Worm (Caenorhabditis elegans) whole organism, midembryonic: ENCODE results near the gene C36B7.3.

Source experiments
- flt-1 ChIP-seq: fragments of 200-800 bp; sonication (Bioruptor generic); IDR thresholded peaks from 2 replicates; pipeline ENCODE4 v1.3.6; 2022; ENCODE audit warnings: missing genetic modification characterization, missing compliant biosample characterization
- med-1 ChIP-seq: sonication (generic microtip); optimal IDR thresholded peaks from 2 replicates; lab custom pipeline; 2017; ENCODE audit warnings: missing genetic modification characterization, mild to moderate bottlenecking, missing compliant biosample characterization, antibody characterized with exemption, missing genetic modification reagents; ENCODE audit not compliant: insufficient read depth
- tab-1 ChIP-seq: fragments of 200-800 bp; sonication (Bioruptor generic); IDR thresholded peaks from 2 replicates; pipeline ENCODE4 v1.3.6; 2022; ENCODE audit warnings: missing genetic modification characterization, missing compliant biosample characterization
- ztf-23 ChIP-seq: fragments of 200-800 bp; sonication (Bioruptor generic); IDR thresholded peaks from 2 replicates; pipeline ENCODE4 v1.3.6; 2022; ENCODE audit warnings: missing genetic modification reagents, missing genetic modification characterization, missing compliant biosample characterization
- ztf-29 ChIP-seq: fragments of 200-800 bp; sonication (Bioruptor generic); IDR thresholded peaks from 2 replicates; pipeline ENCODE4 v1.3.6; 2022; ENCODE audit warnings: missing genetic modification reagents, missing genetic modification characterization, missing compliant biosample characterization

DNA sequence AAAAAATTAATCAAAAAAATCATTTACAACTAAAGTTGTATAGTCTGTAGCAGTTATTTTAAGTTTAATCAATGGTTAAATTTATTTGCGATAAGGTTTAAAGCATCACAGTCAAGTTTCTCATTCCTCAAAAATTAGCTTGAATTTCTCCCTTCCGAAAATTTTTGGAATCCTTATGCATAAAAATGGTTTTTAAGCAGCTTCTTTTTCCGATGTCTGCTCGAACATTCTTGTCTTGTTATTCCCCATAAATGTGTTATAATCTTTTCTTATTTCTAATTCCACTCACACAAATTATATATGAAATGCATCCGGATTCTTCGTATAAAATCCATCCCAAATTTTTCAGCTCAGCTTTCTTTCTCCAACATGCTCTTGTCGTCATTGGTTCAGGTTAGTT lies at the start of gene C36B7.3:
- TF ChIP-seq ztf-23 (GFP tag; lab: Robert Waterston, UW) (no peak), ztf-29 (GFP tag; lab: Robert Waterston, UW) (no peak), flt-1 (GFP tag; lab: Robert Waterston, UW) (no peak), tab-1 (GFP tag; lab: Robert Waterston, UW) (no peak), med-1 (GFP tag; lab: Kevin White, UChicago) (no peak)
